Fruit fly (Drosophila melanogaster) whole organism, adult: ENCODE measurements around the gene Fie.

Source experiments
- CG11617 ChIP-seq: fragments of 200-800 bp; sonication (Bioruptor generic); optimal IDR thresholded peaks from 2 replicates; lab custom pipeline; 2017; ENCODE audit warnings: mild to moderate bottlenecking, missing biosample characterization, missing genetic modification reagents, missing genetic modification characterization
- CG12768 ChIP-seq: fragments of 200-800 bp; sonication (Bioruptor generic); optimal IDR thresholded peaks from 2 replicates; lab custom pipeline; 2017; ENCODE audit warnings: missing biosample characterization, missing genetic modification characterization, mild to moderate bottlenecking, moderate library complexity, missing genetic modification reagents
- CG14711 ChIP-seq: fragments of 200-800 bp; sonication (Bioruptor generic); optimal IDR thresholded peaks from 2 replicates; lab custom pipeline; 2018; ENCODE audit warnings: missing biosample characterization, mild to moderate bottlenecking, missing genetic modification characterization, moderate library complexity
- CG1620 ChIP-seq: fragments of 200-800 bp; sonication (Bioruptor generic); optimal IDR thresholded peaks from 2 replicates; lab custom pipeline; 2016; ENCODE audit warnings: missing biosample characterization, missing genetic modification characterization
- CG33017 ChIP-seq: fragments of 200-800 bp; sonication (Bioruptor generic); optimal IDR thresholded peaks from 2 replicates; lab custom pipeline; 2018; ENCODE audit warnings: missing biosample characterization, mild to moderate bottlenecking, missing genetic modification characterization, moderate library complexity
- CG5204 ChIP-seq: fragments of 200-800 bp; sonication (Bioruptor generic); optimal IDR thresholded peaks from 2 replicates; lab custom pipeline; 2016; ENCODE audit warnings: missing biosample characterization, missing genetic modification characterization
- CG7045 ChIP-seq: fragments of 200-800 bp; sonication (Bioruptor generic); optimal IDR thresholded peaks from 2 replicates; lab custom pipeline; 2017; ENCODE audit warnings: missing biosample characterization, mild to moderate bottlenecking, missing genetic modification characterization
- CG7101 ChIP-seq: fragments of 200-800 bp; sonication (Bioruptor generic); optimal IDR thresholded peaks from 2 replicates; lab custom pipeline; 2018; ENCODE audit warnings: missing biosample characterization, mild to moderate bottlenecking, missing genetic modification characterization, moderate library complexity
- Clk ChIP-seq: fragments of 200-800 bp; sonication (Bioruptor generic); optimal IDR thresholded peaks from 2 replicates; lab custom pipeline; 2017; ENCODE audit warnings: missing biosample characterization, missing genetic modification characterization
- Crg-1 ChIP-seq: fragments of 200-800 bp; sonication (Bioruptor generic); optimal IDR thresholded peaks from 2 replicates; lab custom pipeline; 2016; ENCODE audit warnings: missing biosample characterization, missing genetic modification characterization
- Hr96 ChIP-seq: fragments of 200-800 bp; sonication (Bioruptor generic); optimal IDR thresholded peaks from 2 replicates; lab custom pipeline; 2016; ENCODE audit warnings: missing biosample characterization, missing genetic modification characterization
- Mnt ChIP-seq: fragments of 200-800 bp; sonication (Bioruptor generic); optimal IDR thresholded peaks from 2 replicates; lab custom pipeline; 2016; ENCODE audit warnings: missing biosample characterization, mild to moderate bottlenecking, missing genetic modification characterization
- bab1 ChIP-seq: fragments of 200-800 bp; sonication (Bioruptor generic); optimal IDR thresholded peaks from 3 replicates; lab custom pipeline; 2019; ENCODE audit warnings: missing biosample characterization, mild to moderate bottlenecking, missing genetic modification characterization, moderate library complexity
- cic ChIP-seq: fragments of 200-800 bp; sonication (Bioruptor generic); optimal IDR thresholded peaks from 2 replicates; lab custom pipeline; 2017; ENCODE audit warnings: missing biosample characterization, mild to moderate bottlenecking, missing genetic modification characterization, moderate library complexity
- cnc ChIP-seq, 2 experiments: fragments of >200 bp; optimal IDR thresholded peaks; 2 replicates each; lab custom pipeline; 2017
- kay ChIP-seq: fragments of 200-800 bp; sonication (Bioruptor generic); peaks from one replicate; lab custom pipeline; 2016; ENCODE audit warnings: missing biosample characterization, missing genetic modification characterization, borderline replicate concordance
- ovo ChIP-seq: fragments of 200-800 bp; sonication (Bioruptor generic); optimal IDR thresholded peaks from 2 replicates; lab custom pipeline; 2016; ENCODE audit warnings: missing biosample characterization, missing genetic modification characterization
- pad ChIP-seq: fragments of 200-800 bp; sonication (Bioruptor generic); optimal IDR thresholded peaks from 3 replicates; lab custom pipeline; 2017; ENCODE audit warnings: missing biosample characterization, missing genetic modification characterization, mild to moderate bottlenecking, moderate library complexity, missing genetic modification reagents
- tj ChIP-seq: fragments of 200-800 bp; sonication (Bioruptor generic); optimal IDR thresholded peaks from 3 replicates; lab custom pipeline; 2017; ENCODE audit warnings: missing biosample characterization, mild to moderate bottlenecking, missing genetic modification characterization, moderate library complexity
- toe ChIP-seq: fragments of 200-800 bp; sonication (Bioruptor generic); optimal IDR thresholded peaks from 2 replicates; lab custom pipeline; 2016; ENCODE audit warnings: missing biosample characterization, missing genetic modification characterization

The Fie gene

dm6 chr3L:3856004-3856403 lies 36.4 kb upstream of the Fie start:
- no peak for TF ChIP-seq Clk (GFP tag; lab: Kevin White, UChicago)
- peak; percentile 61 for TF ChIP-seq kay (GFP tag; lab: Kevin White, UChicago)
- TF ChIP-seq Mnt (GFP tag; lab: Kevin White, UChicago), result no peak
- no peak for TF ChIP-seq cnc (optimal IDR thresholded peaks at IDR 0.05; lab: Kevin White, UChicago)
- TF ChIP-seq CG12768 (GFP tag; lab: Kevin White, UChicago), result no peak

dm6 chr3L:3862504-3863380 lies 29.6 kb upstream of the Fie start:
- no peak for TF ChIP-seq Crg-1
- TF ChIP-seq CG7045 (GFP tag; lab: Kevin White, UChicago), result no peak
- TF ChIP-seq ovo (GFP tag; lab: Kevin White, UChicago), result no peak
- TF ChIP-seq Hr96, result no peak
- no peak for TF ChIP-seq cic (GFP tag; lab: Kevin White, UChicago)
- no peak for TF ChIP-seq CG7101
- no peak for TF ChIP-seq CG11617 (GFP tag; lab: Kevin White, UChicago)
- TF ChIP-seq Mnt (GFP tag; lab: Kevin White, UChicago), result no peak
- no peak for TF ChIP-seq CG14711
- no peak for TF ChIP-seq Clk (GFP tag; lab: Kevin White, UChicago)
- TF ChIP-seq cnc (optimal IDR thresholded peaks at IDR 0.05; lab: Kevin White, UChicago), result no peak
- TF ChIP-seq tj (GFP tag; lab: Kevin White, UChicago), result no peak
- TF ChIP-seq toe (GFP tag; lab: Kevin White, UChicago), result no peak
- no peak for TF ChIP-seq kay (GFP tag; lab: Kevin White, UChicago)
- no peak for TF ChIP-seq CG5204 (GFP tag; lab: Kevin White, UChicago)

- TF ChIP-seq CG33017 (tag; lab: Kevin White, UChicago), result no peak
- TF ChIP-seq CG7045 (GFP tag; lab: Kevin White, UChicago), result no peak
- TF ChIP-seq pad (GFP tag; lab: Kevin White, UChicago), result no peak
- TF ChIP-seq toe (GFP tag; lab: Kevin White, UChicago), result no peak
- TF ChIP-seq Clk (GFP tag; lab: Kevin White, UChicago), result no peak
- TF ChIP-seq Hr96, result no peak
These were observed 28.9 kb upstream of the Fie start for dm6 chr3L:3863462-3863861.

- TF ChIP-seq ovo (GFP tag; lab: Kevin White, UChicago) (no peak), CG14711 (no peak), CG5204 (GFP tag; lab: Kevin White, UChicago) (no peak), CG1620 (no peak)
These were observed 27.0 kb upstream of the Fie start for dm6 chr3L:3865290-3865891.

- TF ChIP-seq cic (GFP tag; lab: Kevin White, UChicago), result no peak
- TF ChIP-seq CG1620, result no peak
- TF ChIP-seq Mnt (GFP tag; lab: Kevin White, UChicago), result no peak
- TF ChIP-seq Crg-1, result no peak
- no peak for TF ChIP-seq pad (GFP tag; lab: Kevin White, UChicago)
- no peak for TF ChIP-seq CG14711
These were observed 25.9 kb upstream of the Fie start for dm6 chr3L:3866429-3866828.

dm6 chr3L:3868014-3868413 lies 24.4 kb upstream of the Fie start:
- no peak for TF ChIP-seq bab1 (GFP tag; lab: Kevin White, UChicago)
- no peak for TF ChIP-seq toe (GFP tag; lab: Kevin White, UChicago)
- TF ChIP-seq pad (GFP tag; lab: Kevin White, UChicago), result no peak
- TF ChIP-seq CG33017 (tag; lab: Kevin White, UChicago), result no peak
- TF ChIP-seq CG1620, result no peak
- no peak for TF ChIP-seq tj (GFP tag; lab: Kevin White, UChicago)
- TF ChIP-seq ovo (GFP tag; lab: Kevin White, UChicago), result no peak
- no peak for TF ChIP-seq CG11617 (GFP tag; lab: Kevin White, UChicago)
- no peak for TF ChIP-seq cnc (optimal IDR thresholded peaks at IDR 0.05; lab: Kevin White, UChicago)
- no peak for TF ChIP-seq Crg-1
- TF ChIP-seq kay (GFP tag; lab: Kevin White, UChicago), result no peak
- TF ChIP-seq CG12768 (GFP tag; lab: Kevin White, UChicago), result no peak
- no peak for TF ChIP-seq CG7045 (GFP tag; lab: Kevin White, UChicago)
- no peak for TF ChIP-seq cic (GFP tag; lab: Kevin White, UChicago)
- TF ChIP-seq Clk (GFP tag; lab: Kevin White, UChicago), result no peak
- TF ChIP-seq Hr96, result no peak

- TF ChIP-seq CG7101, result no peak
- TF ChIP-seq cic (GFP tag; lab: Kevin White, UChicago), result no peak
- no peak for TF ChIP-seq cnc (optimal IDR thresholded peaks at IDR 0.05; lab: Kevin White, UChicago)
- TF ChIP-seq CG5204 (GFP tag; lab: Kevin White, UChicago), result no peak
- no peak for TF ChIP-seq CG11617 (GFP tag; lab: Kevin White, UChicago)
- TF ChIP-seq CG12768 (GFP tag; lab: Kevin White, UChicago), result no peak
- no peak for TF ChIP-seq kay (GFP tag; lab: Kevin White, UChicago)
- TF ChIP-seq ovo (GFP tag; lab: Kevin White, UChicago), result no peak
- TF ChIP-seq Mnt (GFP tag; lab: Kevin White, UChicago), result no peak
- no peak for TF ChIP-seq CG7045 (GFP tag; lab: Kevin White, UChicago)
- no peak for TF ChIP-seq Clk (GFP tag; lab: Kevin White, UChicago)
- TF ChIP-seq toe (GFP tag; lab: Kevin White, UChicago), result no peak
These were observed 21.1 kb upstream of the Fie start for dm6 chr3L:3871284-3871683.
